Fruit fly (Drosophila melanogaster) whole organism, embryonic: ENCODE results near the gene CG10311.

Experiments used
- Bdp1 ChIP-seq: fragments of 200-800 bp; sonication (Bioruptor generic); optimal IDR thresholded peaks from 3 replicates; lab custom pipeline; 2016; ENCODE audit warnings: missing biosample characterization, missing genetic modification characterization
- CG10543 ChIP-seq: fragments of 200-800 bp; sonication (Bioruptor generic); optimal IDR thresholded peaks from 3 replicates; lab custom pipeline; 2017; ENCODE audit warnings: missing biosample characterization, mild to moderate bottlenecking, missing genetic modification characterization, moderate library complexity
- CG12391 ChIP-seq: fragments of 200-800 bp; sonication (Bioruptor generic); optimal IDR thresholded peaks from 3 replicates; lab custom pipeline; 2018; ENCODE audit warnings: missing biosample characterization, mild to moderate bottlenecking, missing genetic modification characterization, moderate library complexity
- CG15269 ChIP-seq: fragments of 200-800 bp; sonication (Bioruptor generic); optimal IDR thresholded peaks from 2 replicates; lab custom pipeline; 2018; ENCODE audit warnings: missing biosample characterization, mild to moderate bottlenecking, missing genetic modification characterization, moderate library complexity
- CG1529 ChIP-seq: fragments of 200-800 bp; sonication (Bioruptor generic); optimal IDR thresholded peaks from 3 replicates; lab custom pipeline; 2018; ENCODE audit warnings: missing biosample characterization, missing genetic modification characterization
- CG15696 ChIP-seq: fragments of 200-800 bp; sonication (Bioruptor generic); optimal IDR thresholded peaks from 2 replicates; lab custom pipeline; 2019; ENCODE audit warnings: missing biosample characterization, mild to moderate bottlenecking, missing genetic modification characterization, moderate library complexity
- CG1647 ChIP-seq: fragments of 200-800 bp; sonication (Bioruptor generic); optimal IDR thresholded peaks from 3 replicates; lab custom pipeline; 2016; ENCODE audit warnings: missing biosample characterization, missing genetic modification characterization
- CG1792 ChIP-seq: fragments of 200-800 bp; sonication (Bioruptor generic); optimal IDR thresholded peaks from 2 replicates; lab custom pipeline; 2016; ENCODE audit warnings: missing biosample characterization, missing genetic modification characterization
- CG2678 ChIP-seq: fragments of 200-800 bp; sonication (Bioruptor generic); optimal IDR thresholded peaks from 3 replicates; lab custom pipeline; 2019; ENCODE audit warnings: missing biosample characterization, mild to moderate bottlenecking, missing genetic modification characterization, moderate library complexity
- CG2712 ChIP-seq: fragments of 200-800 bp; optimal IDR thresholded peaks from 3 replicates; lab custom pipeline; 2019; ENCODE audit warnings: missing biosample characterization, mild to moderate bottlenecking, missing genetic modification characterization, moderate library complexity
- CG32767 ChIP-seq: fragments of 200-800 bp; sonication (Bioruptor generic); IDR thresholded peaks from 2 replicates; pipeline ENCODE4 v1.3.6; 2022; ENCODE audit warnings: missing biosample characterization, missing genetic modification characterization
- CG34376 ChIP-seq: fragments of 200-800 bp; sonication (Bioruptor generic); optimal IDR thresholded peaks from 2 replicates; lab custom pipeline; 2018; ENCODE audit warnings: missing biosample characterization, mild to moderate bottlenecking, missing genetic modification characterization
- CG4360 ChIP-seq: fragments of 200-800 bp; sonication (Bioruptor generic); IDR thresholded peaks from 2 replicates; pipeline ENCODE4 v1.3.6; 2022; ENCODE audit warnings: missing biosample characterization, missing genetic modification characterization
- CG6175 ChIP-seq: fragments of 200-800 bp; sonication (Bioruptor generic); IDR thresholded peaks from 3 replicates; pipeline ENCODE4 v1.3.6; 2022; ENCODE audit warnings: missing biosample characterization, missing genetic modification characterization
- CG9437 ChIP-seq: fragments of 200-800 bp; sonication (Bioruptor generic); optimal IDR thresholded peaks from 2 replicates; lab custom pipeline; 2018; ENCODE audit warnings: missing biosample characterization, mild to moderate bottlenecking, missing genetic modification characterization
- CTCF ChIP-seq: fragments of 200-800 bp; sonication (Bioruptor generic); optimal IDR thresholded peaks from 2 replicates; lab custom pipeline; 2017; ENCODE audit warnings: missing biosample characterization, mild to moderate bottlenecking, missing genetic modification characterization, moderate library complexity
- CoRest ChIP-seq: fragments of 200-800 bp; sonication (Bioruptor generic); optimal IDR thresholded peaks from 3 replicates; lab custom pipeline; 2018; ENCODE audit warnings: missing biosample characterization, mild to moderate bottlenecking, missing genetic modification characterization, moderate library complexity
- Dbx ChIP-seq: fragments of 200-800 bp; sonication (Bioruptor generic); IDR thresholded peaks from 3 replicates; pipeline ENCODE4 v1.3.6; 2022; ENCODE audit warnings: missing biosample characterization, missing genetic modification characterization
- Drgx ChIP-seq: fragments of 200-800 bp; sonication (Bioruptor generic); IDR thresholded peaks from 2 replicates; pipeline ENCODE4 v1.3.6; 2022; ENCODE audit warnings: missing biosample characterization, missing genetic modification characterization
- E2f2 ChIP-seq: fragments of 200-800 bp; sonication (Bioruptor generic); IDR thresholded peaks from 2 replicates; pipeline ENCODE4 v1.3.6; 2022; ENCODE audit warnings: missing biosample characterization, missing genetic modification characterization
- Fer2 ChIP-seq: fragments of 200-800 bp; sonication (Bioruptor generic); optimal IDR thresholded peaks from 2 replicates; lab custom pipeline; 2018; ENCODE audit warnings: missing biosample characterization, mild to moderate bottlenecking, missing genetic modification characterization, moderate library complexity
- Hey ChIP-seq: fragments of 200-800 bp; sonication (Bioruptor generic); optimal IDR thresholded peaks from 3 replicates; lab custom pipeline; 2018; ENCODE audit warnings: missing biosample characterization, mild to moderate bottlenecking, missing genetic modification characterization
- Hr78 ChIP-seq, 2 experiments: fragments of 200-800 bp in 1 of 2; fragments of >200 bp in 1 of 2; sonication (Bioruptor generic) in 1 of 2; optimal IDR thresholded peaks; 2 replicates each; lab custom pipeline; 2017 to 2019; ENCODE audit warnings: missing biosample characterization in 2 of 2, missing genetic modification characterization in 2 of 2, mild to moderate bottlenecking in 1 of 2, moderate library complexity in 1 of 2
- Med ChIP-seq: fragments of 200-800 bp; sonication (Bioruptor generic); peaks from one replicate; lab custom pipeline; 2016; ENCODE audit warnings: missing biosample characterization, missing genetic modification characterization, mild to moderate bottlenecking, inconsistent platforms, moderate library complexity
- ase ChIP-seq: fragments of 200-800 bp; sonication (Bioruptor generic); IDR thresholded peaks from 3 replicates; pipeline ENCODE4 v1.3.6; 2022; ENCODE audit warnings: missing biosample characterization, missing genetic modification characterization
- bab2 ChIP-seq: fragments of 200-800 bp; sonication (Bioruptor generic); optimal IDR thresholded peaks from 2 replicates; lab custom pipeline; 2016; ENCODE audit warnings: missing biosample characterization, missing genetic modification characterization
- bcd ChIP-seq: fragments of 200-800 bp; sonication (Bioruptor generic); optimal IDR thresholded peaks from 2 replicates; lab custom pipeline; 2017; ENCODE audit warnings: missing biosample characterization, mild to moderate bottlenecking, missing genetic modification characterization
- chif ChIP-seq, 2 experiments: fragments of 200-800 bp; sonication (Bioruptor generic); optimal IDR thresholded peaks; 3 replicates each; lab custom pipeline; 2016; ENCODE audit warnings: missing biosample characterization in 2 of 2, missing genetic modification characterization in 2 of 2
- chn ChIP-seq: fragments of 200-800 bp; sonication (Bioruptor generic); optimal IDR thresholded peaks from 2 replicates; lab custom pipeline; 2016; ENCODE audit warnings: missing biosample characterization, missing genetic modification characterization
- exex ChIP-seq: fragments of 200-800 bp; sonication (Bioruptor generic); optimal IDR thresholded peaks from 4 replicates; lab custom pipeline; 2018; ENCODE audit warnings: missing biosample characterization, mild to moderate bottlenecking, missing genetic modification characterization, moderate library complexity
- gce ChIP-seq: fragments of 200-800 bp; sonication (Bioruptor generic); IDR thresholded peaks from 3 replicates; pipeline ENCODE4 v1.3.6; 2022; ENCODE audit warnings: missing biosample characterization, missing genetic modification characterization
- grau ChIP-seq: fragments of 200-800 bp; optimal IDR thresholded peaks from 3 replicates; lab custom pipeline; 2019; ENCODE audit warnings: missing biosample characterization, mild to moderate bottlenecking, missing genetic modification characterization, moderate library complexity
- grn ChIP-seq: fragments of 200-800 bp; sonication (Bioruptor generic); optimal IDR thresholded peaks from 3 replicates; lab custom pipeline; 2017; ENCODE audit warnings: missing biosample characterization, missing genetic modification characterization
- hbn ChIP-seq: fragments of 200-800 bp; sonication (Bioruptor generic); IDR thresholded peaks from 2 replicates; pipeline ENCODE4 v1.3.6; 2022; ENCODE audit warnings: missing biosample characterization, missing genetic modification characterization; ENCODE audit not compliant: partially characterized antibody
- ind ChIP-seq: fragments of 200-800 bp; sonication (Bioruptor generic); optimal IDR thresholded peaks from 3 replicates; lab custom pipeline; 2016; ENCODE audit warnings: missing biosample characterization, missing genetic modification characterization
- insv ChIP-seq, 2 experiments: fragments of 200-800 bp; sonication (Bioruptor generic); optimal IDR thresholded peaks; 3 replicates each; lab custom pipeline; 2016 to 2018; ENCODE audit warnings: missing biosample characterization in 2 of 2, missing genetic modification characterization in 2 of 2
- kni ChIP-seq: fragments of 200-800 bp; sonication (Bioruptor generic); optimal IDR thresholded peaks from 3 replicates; lab custom pipeline; 2017; ENCODE audit warnings: mild to moderate bottlenecking, missing biosample characterization, missing genetic modification reagents, missing genetic modification characterization
- lab ChIP-seq: fragments of 200-800 bp; sonication (Bioruptor generic); optimal IDR thresholded peaks from 3 replicates; lab custom pipeline; 2017; ENCODE audit warnings: missing biosample characterization, missing genetic modification characterization, mild to moderate bottlenecking, moderate library complexity, missing genetic modification reagents
- nau ChIP-seq: fragments of 200-800 bp; sonication (Bioruptor generic); optimal IDR thresholded peaks from 3 replicates; lab custom pipeline; 2017; ENCODE audit warnings: missing biosample characterization, mild to moderate bottlenecking, missing genetic modification characterization, missing genetic modification reagents
- nmo ChIP-seq: fragments of 200-800 bp; sonication (Bioruptor generic); optimal IDR thresholded peaks from 2 replicates; lab custom pipeline; 2018; ENCODE audit warnings: missing biosample characterization, mild to moderate bottlenecking, missing genetic modification characterization, moderate library complexity
- pan ChIP-seq, 4 experiments: fragments of >200 bp in 3 of 4; fragments of 200-800 bp in 1 of 4; sonication (Bioruptor generic) in 1 of 4; optimal IDR thresholded peaks in 3 of 4; IDR thresholded peaks in 1 of 4; 2 replicates each; pipeline versions ENCODE4 v1.3.6 to Lab custom; 2017 to 2022; ENCODE audit warnings: missing biosample characterization in 2 of 4, missing genetic modification characterization in 2 of 4, mixed read lengths in 1 of 4
- pros ChIP-seq: fragments of 200-800 bp; sonication (Bioruptor generic); optimal IDR thresholded peaks from 3 replicates; lab custom pipeline; 2019; ENCODE audit warnings: missing biosample characterization, mild to moderate bottlenecking, missing genetic modification characterization, moderate library complexity
- row ChIP-seq: fragments of 200-800 bp; sonication (Bioruptor generic); IDR thresholded peaks from 3 replicates; pipeline ENCODE4 v1.3.6; 2022; ENCODE audit warnings: missing biosample characterization, missing genetic modification characterization
- sd ChIP-seq: fragments of 200-800 bp; sonication (Bioruptor generic); optimal IDR thresholded peaks from 3 replicates; lab custom pipeline; 2018; ENCODE audit warnings: missing biosample characterization, mild to moderate bottlenecking, missing genetic modification characterization, moderate library complexity
- sens ChIP-seq: fragments of 200-800 bp; sonication (Bioruptor generic); peaks from one replicate; lab custom pipeline; 2016; ENCODE audit warnings: missing biosample characterization, missing genetic modification characterization
- stc ChIP-seq: fragments of 200-800 bp; sonication (Bioruptor generic); IDR thresholded peaks from 2 replicates; pipeline ENCODE4 v1.3.6; 2022; ENCODE audit warnings: missing biosample characterization, missing genetic modification characterization
- wor ChIP-seq: fragments of 200-800 bp; sonication (Bioruptor generic); IDR thresholded peaks from 2 replicates; pipeline ENCODE4 v1.3.6; 2022; ENCODE audit warnings: missing biosample characterization, missing genetic modification characterization
- zfh2 ChIP-seq: fragments of 200-800 bp; sonication (Bioruptor generic); optimal IDR thresholded peaks from 2 replicates; lab custom pipeline; 2016; ENCODE audit warnings: missing biosample characterization, missing genetic modification characterization

CG10311 gene

dm6 chr3R:16310081-16310493 is 46.7 kb downstream of the CG10311 start:
- TF ChIP-seq CG32767 (GFP tag; lab: Robert Waterston, UW): no peak
- no peak for TF ChIP-seq CG2712
- peak; percentile 49 for TF ChIP-seq sens (GFP tag; lab: Kevin White, UChicago)
- TF ChIP-seq hbn (GFP tag; lab: Robert Waterston, UW): no peak
- no peak for TF ChIP-seq nmo (GFP tag; lab: Kevin White, UChicago)
- no peak for TF ChIP-seq Drgx (GFP tag; lab: Robert Waterston, UW)
- TF ChIP-seq nau (GFP tag; lab: Kevin White, UChicago): no peak
- TF ChIP-seq row (GFP tag; lab: Robert Waterston, UW): 0 out of 3 replicates have a peak, but pooled peaks have one; percentile 13
- TF ChIP-seq CTCF: peak; percentile 52
- TF ChIP-seq Hey (tag; lab: Kevin White, UChicago): no peak
- TF ChIP-seq Hr78 (GFP tag; optimal IDR thresholded peaks at IDR 0.05; lab: Kevin White, UChicago): peak in 1 of 2 experiments; percentile 64
- peak; percentile 29 for TF ChIP-seq CG34376 (GFP tag; lab: Kevin White, UChicago)
- TF ChIP-seq exex (tag; lab: Kevin White, UChicago): peak; percentile 73
- no peak for TF ChIP-seq Bdp1
- no peak for TF ChIP-seq wor (GFP tag; lab: Robert Waterston, UW)
- TF ChIP-seq sd (tag; lab: Kevin White, UChicago): peak; percentile 71
- TF ChIP-seq stc (GFP tag; lab: Robert Waterston, UW): no peak
- TF ChIP-seq gce (GFP tag; lab: Robert Waterston, UW): no peak
- TF ChIP-seq Fer2 (tag; lab: Kevin White, UChicago): no peak
- no peak for TF ChIP-seq CoRest (tag; lab: Kevin White, UChicago)
- TF ChIP-seq CG10543 (GFP tag; lab: Kevin White, UChicago): no peak
- TF ChIP-seq CG2678 (tag; lab: Kevin White, UChicago): no peak
- no peak for TF ChIP-seq ind
- TF ChIP-seq, all 482 proteins: peak for 7

DNA sequence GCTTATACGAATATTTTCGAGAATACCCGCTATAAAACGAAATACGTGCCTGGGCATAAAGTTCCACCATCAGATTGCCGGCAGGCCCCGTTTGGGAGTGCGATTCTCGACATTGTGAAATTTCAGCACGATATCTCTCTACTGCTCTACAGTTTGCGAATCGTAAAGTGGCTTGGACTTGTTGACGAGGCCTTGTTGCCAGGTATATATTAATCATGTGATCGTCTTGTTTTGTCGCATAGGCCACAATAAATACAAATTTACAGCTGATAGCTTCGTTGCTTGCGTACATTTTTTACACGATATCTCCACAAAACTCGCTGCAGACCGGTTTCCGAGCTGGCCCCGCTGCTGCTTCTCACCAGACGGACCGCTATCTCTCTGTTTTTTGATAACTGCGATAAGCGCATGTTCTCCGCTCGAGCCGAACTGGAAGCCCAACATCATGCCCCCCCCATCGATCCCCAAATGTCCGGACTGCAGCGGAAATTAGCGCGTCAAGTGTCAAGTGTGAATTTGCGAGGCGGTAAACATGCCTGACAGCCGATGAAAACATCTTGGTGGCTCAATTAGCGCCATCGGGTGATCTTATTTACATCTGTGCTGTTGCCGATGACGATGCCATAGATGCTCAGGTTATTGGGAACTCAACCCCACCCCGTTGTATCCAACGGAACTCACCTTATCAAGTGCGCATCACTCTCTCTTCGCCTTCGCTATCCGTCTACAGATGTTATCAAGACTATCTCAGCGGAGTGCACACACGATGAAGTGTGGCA is 47.3 kb downstream of the CG10311 start:
- TF ChIP-seq CG9437 (GFP tag; lab: Kevin White, UChicago) (peak; percentile 13), Med (GFP tag; lab: Kevin White, UChicago) (peak; percentile 87), CG1792 (GFP tag; lab: Kevin White, UChicago) (peak; percentile 13), insv (GFP tag; optimal IDR thresholded peaks at IDR 0.05; lab: Kevin White, UChicago) (no peak), lab (GFP tag; lab: Kevin White, UChicago) (peak; percentile 53), CG10543 (GFP tag; lab: Kevin White, UChicago) (peak; percentile 39), pan (optimal IDR thresholded peaks at IDR 0.05; lab: Kevin White, UChicago) (no peak), pan (GFP tag; optimal IDR thresholded peaks at IDR 0.05 in 1 of 2, IDR thresholded peaks at IDR 0.05 in 1 of 2) (peak in 1 of 2 experiments; percentile 38), bcd (GFP tag; lab: Kevin White, UChicago) (peak; percentile 6), chif (GFP tag; optimal IDR thresholded peaks at IDR 0.05; lab: Kevin White, UChicago) (peak in 1 of 2 experiments; percentile 11), stc (GFP tag; lab: Robert Waterston, UW) (peak; percentile 43; the same call in 1 of the 2 replicates), kni (GFP tag; lab: Kevin White, UChicago) (peak; percentile 46), ase (GFP tag; lab: Robert Waterston, UW) (0 out of 3 replicates have a peak, but pooled peaks have one; percentile 24), Dbx (GFP tag; lab: Robert Waterston, UW) (no peak; the same call in 2 of the 3 replicates), zfh2 (GFP tag; lab: Kevin White, UChicago) (peak; percentile 10), CG1647 (GFP tag; lab: Kevin White, UChicago) (no peak), CG15269 (tag; lab: Kevin White, UChicago) (peak; percentile 48), CG6175 (peak; percentile 35; the same call in 1 of the 3 replicates), grn (GFP tag; lab: Kevin White, UChicago) (peak; percentile 70), chn (GFP tag; lab: Kevin White, UChicago) (peak; percentile 35), pros (GFP tag; lab: Kevin White, UChicago) (peak; percentile 20), CG12391 (peak; percentile 46), E2f2 (GFP tag; lab: Robert Waterston, UW) (peak; percentile 24; the same call in 1 of the 2 replicates), CG4360 (GFP tag; lab: Robert Waterston, UW) (no peak), CG15696 (tag; lab: Kevin White, UChicago) (no peak), bab2 (peak; percentile 12), CG1529 (GFP tag; lab: Kevin White, UChicago) (peak; percentile 100), grau (peak; percentile 29)
